Fruit fly (Drosophila melanogaster): Measurements from ENCODE around the gene ImpE2.

Gene ImpE2

DNA sequence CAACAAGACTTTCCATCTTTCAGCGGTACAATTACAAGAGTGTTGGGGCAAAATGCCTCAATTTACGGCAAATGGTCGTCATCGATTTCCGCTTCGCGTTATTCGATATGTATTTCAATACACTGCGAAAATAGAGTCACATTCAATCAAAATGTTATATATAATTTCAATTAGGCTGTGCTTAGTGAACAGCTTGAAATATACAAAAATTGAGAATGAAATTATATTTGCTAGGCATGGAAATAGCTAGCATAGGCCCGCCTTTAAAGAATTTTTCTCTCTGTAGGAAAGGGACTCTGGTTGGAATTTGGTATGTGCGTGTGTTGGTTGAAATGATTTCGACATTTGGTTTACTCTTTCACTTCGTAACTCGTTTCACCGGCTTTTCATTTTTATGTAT lies 32.9 kb downstream of the ImpE2 start (continued):
- TF ChIP-seq Hand (GFP tag; optimal IDR thresholded peaks at IDR 0.05) (peak; percentile 9), CG1792 (GFP tag; optimal IDR thresholded peaks at IDR 0.05) (no peak), CG13624 (GFP tag; optimal IDR thresholded peaks at IDR 0.05) (no peak), CG7987 (GFP tag; optimal IDR thresholded peaks at IDR 0.05) (no peak), CG4854 (GFP tag; optimal IDR thresholded peaks at IDR 0.05) (no peak), Asciz (GFP tag; optimal IDR thresholded peaks at IDR 0.05) (no peak), NFAT (GFP tag; IDR thresholded peaks at IDR 0.05) (no peak), CG11093 (GFP tag; IDR thresholded peaks at IDR 0.05) (no peak), crc (GFP tag; optimal IDR thresholded peaks at IDR 0.05) (no peak), sug (tag; optimal IDR thresholded peaks at IDR 0.05) (no peak), Myb (GFP tag; optimal IDR thresholded peaks at IDR 0.05) (no peak), jigr1 (GFP tag; IDR thresholded peaks at IDR 0.05) (no peak), toy (GFP tag; IDR thresholded peaks at IDR 0.05) (no peak), CG10267 (tag; optimal IDR thresholded peaks at IDR 0.05) (no peak), CG3838 (GFP tag; optimal IDR thresholded peaks at IDR 0.05) (no peak), CG10274 (GFP tag; optimal IDR thresholded peaks at IDR 0.05) (no peak), nerfin-2 (GFP tag; IDR thresholded peaks at IDR 0.05; ENCODE audit: partially characterized antibody) (no peak), HLH3B (GFP tag; IDR thresholded peaks at IDR 0.05) (no peak), bcd (GFP tag; optimal IDR thresholded peaks at IDR 0.05) (no peak), CG4730 (GFP tag; IDR thresholded peaks at IDR 0.05) (no peak), gro (GFP tag; optimal IDR thresholded peaks at IDR 0.05) (no peak), cato (GFP tag; optimal IDR thresholded peaks at IDR 0.05; ENCODE audit: borderline replicate concordance) (no peak), sc (optimal IDR thresholded peaks at IDR 0.05) (no peak), sc (GFP tag; optimal IDR thresholded peaks at IDR 0.05) (no peak), ERR (GFP tag; optimal IDR thresholded peaks at IDR 0.05) (no peak), phol (tag; optimal IDR thresholded peaks at IDR 0.05) (no peak), Antp (GFP tag; optimal IDR thresholded peaks at IDR 0.05) (no peak), CG5245 (GFP tag; optimal IDR thresholded peaks at IDR 0.05) (no peak), CG17612 (GFP tag; IDR thresholded peaks at IDR 0.05) (no peak), Ravus (GFP tag; IDR thresholded peaks at IDR 0.05) (no peak), inv (GFP tag; IDR thresholded peaks at IDR 0.05; ENCODE audit: partially characterized antibody) (no peak), tup (GFP tag; optimal IDR thresholded peaks at IDR 0.05) (no peak), lola (GFP tag; optimal IDR thresholded peaks at IDR 0.05) (no peak), CG17802 (tag; optimal IDR thresholded peaks at IDR 0.05) (no peak), Doc3 (GFP tag; IDR thresholded peaks at IDR 0.05; ENCODE audit: partially characterized antibody) (no peak), CG17328 (GFP tag; IDR thresholded peaks at IDR 0.05) (no peak), fru (optimal IDR thresholded peaks at IDR 0.05) (no peak), CG4404 (GFP tag; IDR thresholded peaks at IDR 0.05) (no peak), ttk (GFP tag; IDR thresholded peaks at IDR 0.05) (no peak), CG11085 (GFP tag; IDR thresholded peaks at IDR 0.05) (no peak), stc (GFP tag; IDR thresholded peaks at IDR 0.05) (no peak), bab2 (GFP tag; optimal IDR thresholded peaks at IDR 0.05) (no peak), Spps (tag; optimal IDR thresholded peaks at IDR 0.05) (no peak), Nf-YA (GFP tag; IDR thresholded peaks at IDR 0.05) (no peak), CG14014 (GFP tag; IDR thresholded peaks at IDR 0.05) (no peak), CG15601 (tag; optimal IDR thresholded peaks at IDR 0.05) (no peak), ftz-f1 (GFP tag; optimal IDR thresholded peaks at IDR 0.05) (no peak), fd3F (GFP tag; optimal IDR thresholded peaks at IDR 0.05) (no peak), CG5180 (GFP tag; optimal IDR thresholded peaks at IDR 0.05) (no peak), pzg (GFP tag; optimal IDR thresholded peaks at IDR 0.05) (no peak), CG12391 (tag; optimal IDR thresholded peaks at IDR 0.05) (peak; percentile 1), zfh2 (GFP tag; optimal IDR thresholded peaks at IDR 0.05) (no peak), jumu (GFP tag; optimal IDR thresholded peaks at IDR 0.05) (no peak)

Data from whole organism, embryonic.